Worm (Caenorhabditis elegans) whole organism, mixed stage, embryonic: Measurements from ENCODE around the gene Y44A6D.7.

Experiments
- bed-3 ChIP-seq: fragments of 200-800 bp; sonication (Bioruptor generic); optimal IDR thresholded peaks from 3 replicates; lab custom pipeline; 2018; ENCODE audit warnings: mild to moderate bottlenecking, missing genetic modification characterization, moderate library complexity, missing compliant biosample characterization
- blmp-1 ChIP-seq: fragments of 150-350 bp; optimal IDR thresholded peaks from 2 replicates; lab custom pipeline; 2014; ENCODE audit warnings: missing biosample characterization, missing genetic modification characterization
- ceh-39 ChIP-seq: fragments of 150-350 bp; optimal IDR thresholded peaks from 2 replicates; lab custom pipeline; 2014; ENCODE audit warnings: missing biosample characterization, missing genetic modification characterization
- ces-1 ChIP-seq: fragments of 150-350 bp; optimal IDR thresholded peaks from 2 replicates; lab custom pipeline; 2014; ENCODE audit warnings: missing biosample characterization, missing genetic modification reagents, missing genetic modification characterization
- cnd-1 ChIP-seq: fragments of 200-800 bp; sonication (Bioruptor generic); optimal IDR thresholded peaks from 2 replicates; lab custom pipeline; 2018; ENCODE audit warnings: mild to moderate bottlenecking, missing genetic modification characterization, missing compliant biosample characterization
- drap-1 ChIP-seq: fragments of 200-800 bp; sonication (Bioruptor generic); optimal IDR thresholded peaks from 3 replicates; lab custom pipeline; 2018; ENCODE audit warnings: mild to moderate bottlenecking, missing genetic modification characterization, missing compliant biosample characterization
- elt-1 ChIP-seq: sonication (generic microtip); optimal IDR thresholded peaks from 2 replicates; lab custom pipeline; 2017; ENCODE audit warnings: missing genetic modification characterization, mild to moderate bottlenecking, missing compliant biosample characterization, antibody characterized with exemption, moderate library complexity, borderline replicate concordance; ENCODE audit not compliant: insufficient read depth
- elt-3 ChIP-seq: fragments of 150-350 bp; optimal IDR thresholded peaks from 2 replicates; lab custom pipeline; 2014; ENCODE audit warnings: missing biosample characterization, missing genetic modification characterization
- flh-1 ChIP-seq: fragments of 200-800 bp; sonication (Bioruptor generic); optimal IDR thresholded peaks from 2 replicates; lab custom pipeline; 2018; ENCODE audit warnings: mild to moderate bottlenecking, missing genetic modification characterization, moderate library complexity, missing compliant biosample characterization
- ham-2 ChIP-seq: fragments of 200-800 bp; sonication (Bioruptor generic); optimal IDR thresholded peaks from 2 replicates; lab custom pipeline; 2018; ENCODE audit warnings: mild to moderate bottlenecking, missing genetic modification characterization, missing compliant biosample characterization
- hlh-1 ChIP-seq: fragments of 150-350 bp; optimal IDR thresholded peaks from 2 replicates; lab custom pipeline; 2014; ENCODE audit warnings: missing biosample characterization, missing genetic modification reagents, missing genetic modification characterization
- lin-13 ChIP-seq: fragments of 150-350 bp; optimal IDR thresholded peaks from 2 replicates; lab custom pipeline; 2014; ENCODE audit warnings: missing biosample characterization, missing genetic modification characterization
- lin-32 ChIP-seq: fragments of 200-800 bp; sonication (Bioruptor generic); optimal IDR thresholded peaks from 2 replicates; lab custom pipeline; 2018; ENCODE audit warnings: mild to moderate bottlenecking, missing genetic modification characterization, missing compliant biosample characterization
- lsy-2 ChIP-seq: fragments of 150-350 bp; optimal IDR thresholded peaks from 2 replicates; lab custom pipeline; 2014; ENCODE audit warnings: missing biosample characterization, missing genetic modification characterization
- mab-5 ChIP-seq: fragments of 150-350 bp; optimal IDR thresholded peaks from 2 replicates; lab custom pipeline; 2014; ENCODE audit warnings: missing biosample characterization, missing genetic modification characterization
- mep-1 ChIP-seq: fragments of 150-350 bp; optimal IDR thresholded peaks from 2 replicates; lab custom pipeline; 2017; ENCODE audit warnings: missing biosample characterization, missing genetic modification reagents, missing genetic modification characterization, inconsistent platforms
- mls-2 ChIP-seq: sonication (generic microtip); optimal IDR thresholded peaks from 2 replicates; lab custom pipeline; 2016; ENCODE audit warnings: mild to moderate bottlenecking, missing genetic modification characterization, moderate library complexity, missing compliant biosample characterization
- nhr-12 ChIP-seq: fragments of 150-350 bp; optimal IDR thresholded peaks from 2 replicates; lab custom pipeline; 2014; ENCODE audit warnings: missing biosample characterization, missing genetic modification characterization
- nhr-2 ChIP-seq: fragments of 150-350 bp; optimal IDR thresholded peaks from 2 replicates; lab custom pipeline; 2014; ENCODE audit warnings: missing biosample characterization, missing genetic modification characterization
- nhr-237 ChIP-seq: fragments of 150-350 bp; optimal IDR thresholded peaks from 2 replicates; lab custom pipeline; 2014; ENCODE audit warnings: missing biosample characterization, missing genetic modification characterization
- nhr-28 ChIP-seq: fragments of 150-350 bp; optimal IDR thresholded peaks from 2 replicates; lab custom pipeline; 2014; ENCODE audit warnings: missing biosample characterization, missing genetic modification characterization
- nhr-76 ChIP-seq: sonication (generic microtip); optimal IDR thresholded peaks from 2 replicates; lab custom pipeline; 2017; ENCODE audit warnings: missing biosample characterization, missing genetic modification characterization
- pha-4 ChIP-seq: fragments of 150-350 bp; optimal IDR thresholded peaks from 2 replicates; lab custom pipeline; 2018; ENCODE audit warnings: missing biosample characterization, missing genetic modification reagents, missing genetic modification characterization
- sem-2 ChIP-seq: fragments of 200-800 bp; sonication (Bioruptor generic); optimal IDR thresholded peaks from 2 replicates; lab custom pipeline; 2018; ENCODE audit warnings: mild to moderate bottlenecking, missing genetic modification characterization, missing compliant biosample characterization
- sptf-1 ChIP-seq: sonication (generic microtip); optimal IDR thresholded peaks from 2 replicates; lab custom pipeline; 2017; ENCODE audit warnings: mild to moderate bottlenecking, missing genetic modification characterization, moderate library complexity, missing compliant biosample characterization
- tbx-8 ChIP-seq: fragments of 200-800 bp; sonication (Bioruptor generic); optimal IDR thresholded peaks from 2 replicates; lab custom pipeline; 2018; ENCODE audit warnings: mild to moderate bottlenecking, missing genetic modification characterization, moderate library complexity, missing compliant biosample characterization
- unc-120 ChIP-seq: sonication (generic microtip); optimal IDR thresholded peaks from 2 replicates; lab custom pipeline; 2017; ENCODE audit warnings: missing genetic modification characterization, missing compliant biosample characterization; ENCODE audit not compliant: poor library complexity, severe bottlenecking
- unc-39 ChIP-seq: fragments of 150-350 bp; optimal IDR thresholded peaks from 2 replicates; lab custom pipeline; 2014; ENCODE audit warnings: missing biosample characterization, missing genetic modification characterization
- unc-62 ChIP-seq: fragments of 150-350 bp; optimal IDR thresholded peaks from 2 replicates; lab custom pipeline; 2014; ENCODE audit warnings: missing biosample characterization, missing genetic modification reagents, missing genetic modification characterization
- zip-8 ChIP-seq: fragments of 150-350 bp; optimal IDR thresholded peaks from 2 replicates; lab custom pipeline; 2014; ENCODE audit warnings: missing biosample characterization, missing genetic modification characterization
- ztf-11 ChIP-seq: fragments of 150-350 bp; optimal IDR thresholded peaks from 2 replicates; lab custom pipeline; 2014; ENCODE audit warnings: missing biosample characterization, missing genetic modification characterization

The Y44A6D.7 gene

DNA sequence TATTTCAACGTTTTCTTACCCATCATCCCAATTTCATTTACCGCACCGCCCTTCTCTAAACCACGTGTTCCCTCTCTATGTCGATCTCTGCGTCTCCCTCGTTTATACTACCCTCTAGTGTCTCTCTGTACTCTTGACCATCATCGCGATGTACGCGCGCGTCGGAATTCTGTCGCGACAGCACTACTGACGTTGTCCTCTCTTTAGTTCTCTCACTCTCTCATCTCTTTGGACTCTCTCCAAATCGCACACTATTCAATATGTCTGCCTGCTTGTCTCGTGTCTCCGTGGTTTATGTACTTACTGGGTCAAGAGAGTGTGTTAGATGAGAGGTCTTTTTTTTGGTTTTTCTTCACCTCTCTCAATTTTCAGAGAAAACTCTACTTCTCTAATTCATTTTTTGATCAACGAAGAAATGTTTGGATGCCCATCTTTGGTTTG lies 36.2 kb upstream of the Y44A6D.7 start:
- TF ChIP-seq nhr-2 (tag; lab: Kevin White, UChicago) = peak; percentile 86
- TF ChIP-seq tbx-8 (GFP tag; lab: Kevin White, UChicago) = no peak
- peak; percentile 80 for TF ChIP-seq hlh-1 (tag; lab: Kevin White, UChicago)
- peak; percentile 48 for TF ChIP-seq lin-13 (tag; lab: Kevin White, UChicago)
- TF ChIP-seq sptf-1 (tag; lab: Kevin White, UChicago) = peak; percentile 52
- peak; percentile 28 for TF ChIP-seq ceh-39 (tag; lab: Kevin White, UChicago)
- TF ChIP-seq ces-1 = peak; percentile 95
- peak; percentile 87 for TF ChIP-seq mep-1 (tag; lab: Kevin White, UChicago)
- no peak for TF ChIP-seq cnd-1 (tag; lab: Kevin White, UChicago)
- TF ChIP-seq lsy-2 (tag; lab: Kevin White, UChicago) = peak; percentile 58
- TF ChIP-seq drap-1 (GFP tag; lab: Kevin White, UChicago) = no peak
- TF ChIP-seq elt-3 (tag; lab: Kevin White, UChicago) = peak; percentile 21
- no peak for TF ChIP-seq unc-39 (tag; lab: Kevin White, UChicago)
- TF ChIP-seq lin-32 (GFP tag; lab: Kevin White, UChicago) = no peak
- peak; percentile 94 for TF ChIP-seq unc-62 (GFP tag; lab: Kevin White, UChicago)
- TF ChIP-seq mab-5 (tag; lab: Kevin White, UChicago) = peak; percentile 27
- no peak for TF ChIP-seq nhr-76 (tag; lab: Kevin White, UChicago)
- peak; percentile 88 for TF ChIP-seq nhr-237
- TF ChIP-seq ztf-11 = no peak
- TF ChIP-seq unc-120 = peak; percentile 88
- TF ChIP-seq, all 35 proteins: peak for 13

- peak; percentile 15 for TF ChIP-seq elt-1
- TF ChIP-seq zip-8 = no peak
- no peak for TF ChIP-seq sem-2 (GFP tag; lab: Kevin White, UChicago)
- no peak for TF ChIP-seq ces-1
- no peak for TF ChIP-seq mls-2 (tag; lab: Kevin White, UChicago)
- no peak for TF ChIP-seq blmp-1 (tag; lab: Kevin White, UChicago)
- no peak for TF ChIP-seq ham-2 (GFP tag; lab: Kevin White, UChicago)
Observed at ce11 chrV:20778886-20779285, 35.6 kb upstream of the Y44A6D.7 start.

ce11 chrV:20779707-20780346 lies 34.7 kb upstream of the Y44A6D.7 start:
- TF ChIP-seq nhr-12 (tag; lab: Kevin White, UChicago) = no peak
- TF ChIP-seq hlh-1 (tag; lab: Kevin White, UChicago) = peak; percentile 82
- TF ChIP-seq elt-3 (tag; lab: Kevin White, UChicago) = no peak
- TF ChIP-seq unc-62 (GFP tag; lab: Kevin White, UChicago) = peak; percentile 54

- TF ChIP-seq ztf-11 (no peak), bed-3 (GFP tag; lab: Kevin White, UChicago) (no peak), pha-4 (tag; lab: Kevin White, UChicago) (no peak), sem-2 (GFP tag; lab: Kevin White, UChicago) (no peak), mep-1 (tag; lab: Kevin White, UChicago) (no peak), hlh-1 (tag; lab: Kevin White, UChicago) (no peak), tbx-8 (GFP tag; lab: Kevin White, UChicago) (no peak)
Observed at ce11 chrV:20780400-20780799, 34.1 kb upstream of the Y44A6D.7 start, which contains the start of gene hif-1. hif-1 (plus strand) TSS chrV:20780407.

- TF ChIP-seq cnd-1 (tag; lab: Kevin White, UChicago) = no peak
- TF ChIP-seq ztf-11 = no peak
- no peak for TF ChIP-seq hlh-1 (tag; lab: Kevin White, UChicago)
- TF ChIP-seq nhr-28 = no peak
- no peak for TF ChIP-seq bed-3 (GFP tag; lab: Kevin White, UChicago)
- TF ChIP-seq nhr-12 (tag; lab: Kevin White, UChicago) = no peak
- no peak for TF ChIP-seq sptf-1 (tag; lab: Kevin White, UChicago)
- no peak for TF ChIP-seq unc-120
- TF ChIP-seq lsy-2 (tag; lab: Kevin White, UChicago) = no peak
- TF ChIP-seq flh-1 (GFP tag; lab: Kevin White, UChicago) = no peak
- TF ChIP-seq mep-1 (tag; lab: Kevin White, UChicago) = no peak
Observed at ce11 chrV:20781346-20781952, 33.1 kb upstream of the Y44A6D.7 start.
